Fruit fly (Drosophila melanogaster) S2 (cell line): ENCODE results near the gene h-cup.

Experiments used
- CG8478 ChIP-seq: fragments of >200 bp; optimal IDR thresholded peaks from 2 replicates; lab custom pipeline; 2018
- CTCF ChIP-seq, 2 experiments: fragments of >200 bp; optimal IDR thresholded peaks; 2 replicates each; lab custom pipeline; 2018

DNA sequence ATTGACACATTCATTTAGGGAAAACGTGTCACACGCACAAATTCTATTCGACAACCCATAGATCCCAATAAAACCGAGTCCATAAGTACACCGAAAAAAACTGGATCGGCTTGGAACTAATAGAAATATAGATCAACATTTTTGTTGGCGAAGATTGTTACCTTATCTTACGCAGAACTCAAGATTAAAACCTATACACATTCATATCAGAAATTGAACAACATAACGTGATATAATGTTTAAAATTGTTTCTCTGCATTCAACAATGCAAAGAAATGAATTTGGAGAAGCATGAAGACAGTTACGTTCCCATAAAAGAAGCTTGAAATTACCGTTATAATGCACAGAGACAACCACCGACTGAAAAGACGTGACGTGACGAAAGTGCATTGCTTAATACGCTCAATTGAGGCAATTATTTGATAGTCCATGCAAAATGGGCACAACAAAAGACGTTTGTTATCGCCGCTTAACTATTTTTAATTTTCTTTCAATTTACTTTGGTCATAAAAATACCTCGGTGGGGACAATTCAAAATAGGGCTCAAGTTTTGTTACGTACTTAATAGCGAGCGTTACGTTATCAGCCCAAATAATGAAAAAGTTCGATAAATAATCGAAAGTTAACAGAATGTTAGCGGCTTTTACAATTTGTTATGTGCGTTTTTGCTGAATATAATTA is 42.6 kb downstream of the h-cup start, which contains the start of gene SerRS-m:
- TF ChIP-seq CG8478 (lab: Kevin White, UChicago): no peak
- TF ChIP-seq CTCF (optimal IDR thresholded peaks at IDR 0.05; lab: Kevin White, UChicago): no peak
